Worm (Caenorhabditis elegans) whole organism, young adult: ENCODE data around the gene srh-181.

ENCODE experiments used
- ama-1 ChIP-seq, 3 experiments: fragments of 150-350 bp in 1 of 3; sonication (generic microtip) in 2 of 3; optimal IDR thresholded peaks; 2 replicates each; lab custom pipeline; 2014 to 2018; ENCODE audit warnings: missing biosample characterization in 2 of 3, missing genetic modification characterization in 2 of 3, missing genetic modification reagents in 2 of 3
- efl-1 ChIP-seq: fragments of 150-350 bp; optimal IDR thresholded peaks from 2 replicates; lab custom pipeline; 2014; ENCODE audit warnings: missing biosample characterization, missing genetic modification reagents, missing genetic modification characterization
- hmg-1.2 ChIP-seq: fragments of 200-800 bp; sonication (Bioruptor generic); IDR thresholded peaks from 2 replicates; pipeline ENCODE4 v1.3.6; 2022; ENCODE audit warnings: missing genetic modification reagents, missing genetic modification characterization, missing compliant biosample characterization
- madf-3 ChIP-seq: fragments of 200-800 bp; sonication (Bioruptor generic); IDR thresholded peaks from 2 replicates; pipeline ENCODE4 v1.3.6; 2022; ENCODE audit warnings: missing genetic modification reagents, missing genetic modification characterization, missing compliant biosample characterization
- mxl-1 ChIP-seq: sonication (generic microtip); optimal IDR thresholded peaks from 2 replicates; lab custom pipeline; 2016; ENCODE audit warnings: missing genetic modification characterization, missing compliant biosample characterization
- nfyb-1 ChIP-seq: fragments of 200-800 bp; sonication (Bioruptor generic); IDR thresholded peaks from 2 replicates; pipeline ENCODE4 v1.3.6; 2022; ENCODE audit warnings: missing genetic modification reagents, missing genetic modification characterization, missing compliant biosample characterization
- nhr-80 ChIP-seq: sonication (generic microtip); optimal IDR thresholded peaks from 2 replicates; lab custom pipeline; 2016; ENCODE audit warnings: missing genetic modification characterization, missing compliant biosample characterization
- ztf-25 ChIP-seq: fragments of 200-800 bp; sonication (Bioruptor generic); IDR thresholded peaks from 2 replicates; pipeline ENCODE4 v1.3.6; 2022; ENCODE audit warnings: missing genetic modification reagents, missing genetic modification characterization, missing compliant biosample characterization

srh-181 gene

ce11 chrV:18516496-18516895 lies 42.2 kb downstream of the srh-181 start, which contains the start of gene hmit-1.1:
hmit-1.1 (plus strand) TSS chrV:18516789.
- TF ChIP-seq mxl-1 (tag; lab: Kevin White, UChicago), result no peak
- TF ChIP-seq nhr-80 (tag; lab: Kevin White, UChicago), result peak; percentile 68
- no peak for TF ChIP-seq hmg-1.2
- no peak for TF ChIP-seq ztf-25
- TF ChIP-seq nfyb-1 (GFP tag; lab: Robert Waterston, UW), result peak; percentile 52; the same call in 1 of the 2 replicates

- TF ChIP-seq efl-1 (GFP tag; lab: Kevin White, UChicago) (no peak), ama-1 (optimal IDR thresholded peaks at IDR 0.05; lab: Kevin White, UChicago) (no peak), ama-1 (GFP tag; optimal IDR thresholded peaks at IDR 0.05; lab: Kevin White, UChicago) (no peak), madf-3 (GFP tag; lab: Robert Waterston, UW) (no peak)
These were observed 50.1 kb downstream of the srh-181 start, which contains the start of gene hmit-1.2 for ce11 chrV:18524460-18524859. hmit-1.2 (plus strand) TSS chrV:18524760.
